Worm (Caenorhabditis elegans): ENCODE data around the gene W10G11.1.

W10G11.1 gene

ce11 chrII:3598721-3599120, 38.2 kb upstream of the W10G11.1 start, which contains the start of gene Y49F6A.11:
Gene Y49F6A.11 (minus strand): TSS chrII:3598821.
- TF ChIP-seq fkh-6 (tag; optimal IDR thresholded peaks at IDR 0.05) (no peak), sox-4 (tag; optimal IDR thresholded peaks at IDR 0.05) (no peak), K09A11.1 (tag; optimal IDR thresholded peaks at IDR 0.05; ENCODE audit: insufficient read depth) (no peak), sox-2 (GFP tag; IDR thresholded peaks at IDR 0.05) (no peak), eyg-1 (tag; optimal IDR thresholded peaks at IDR 0.05) (no peak), dmd-4 (tag; optimal IDR thresholded peaks at IDR 0.05; ENCODE audit: borderline replicate concordance) (no peak), ceh-34 (tag; optimal IDR thresholded peaks at IDR 0.05) (no peak), C38D4.7 (GFP tag; optimal IDR thresholded peaks at IDR 0.05) (no peak), ttx-3 (tag; optimal IDR thresholded peaks at IDR 0.05) (no peak)

- TF ChIP-seq mec-3 (tag; optimal IDR thresholded peaks at IDR 0.05; ENCODE audit: borderline replicate concordance) (no peak), hlh-13 (GFP tag; optimal IDR thresholded peaks at IDR 0.05) (no peak), che-1 (tag; optimal IDR thresholded peaks at IDR 0.05) (no peak)
Observed at ce11 chrII:3595339-3595738, 34.8 kb upstream of the W10G11.1 start, which contains the start of gene Y49F6A.12. Gene Y49F6A.12 (plus strand): TSS chrII:3595639.

- TF ChIP-seq ceh-9 (tag; optimal IDR thresholded peaks at IDR 0.05) (no peak), hlh-15 (tag; optimal IDR thresholded peaks at IDR 0.05) (no peak), ceh-34 (tag; optimal IDR thresholded peaks at IDR 0.05) (no peak), unc-55 (GFP tag; optimal IDR thresholded peaks at IDR 0.05) (no peak), unc-3 (GFP tag; conservative IDR thresholded peaks at IDR 0.05) (no peak), unc-3 (tag; optimal IDR thresholded peaks at IDR 0.05) (no peak), ceh-6 (GFP tag; optimal IDR thresholded peaks at IDR 0.05) (no peak), sox-2 (GFP tag; IDR thresholded peaks at IDR 0.05) (no peak), lim-6 (tag; optimal IDR thresholded peaks at IDR 0.05) (no peak), F13H6.1 (tag; optimal IDR thresholded peaks at IDR 0.05) (no peak), ahr-1 (tag; optimal IDR thresholded peaks at IDR 0.05) (no peak), pag-3 (tag; optimal IDR thresholded peaks at IDR 0.05; ENCODE audit: borderline replicate concordance) (no peak), ztf-16 (tag; optimal IDR thresholded peaks at IDR 0.05) (no peak), hlh-8 (tag; optimal IDR thresholded peaks at IDR 0.05) (no peak), ceh-30 (tag; optimal IDR thresholded peaks at IDR 0.05) (no peak), madf-2 (tag; optimal IDR thresholded peaks at IDR 0.05) (no peak), unc-42 (tag; optimal IDR thresholded peaks at IDR 0.05) (no peak)
Observed at ce11 chrII:3583402-3583801, 22.9 kb upstream of the W10G11.1 start, which contains the start of gene srh-60. Gene srh-60 (plus strand): TSS chrII:3583702.

- no peak for TF ChIP-seq dmd-4 (tag; optimal IDR thresholded peaks at IDR 0.05; ENCODE audit: borderline replicate concordance)
- no peak for TF ChIP-seq nhr-11 (tag; optimal IDR thresholded peaks at IDR 0.05)
- no peak for TF ChIP-seq pqm-1 (tag; optimal IDR thresholded peaks at IDR 0.05)
- no peak for TF ChIP-seq nfya-1 (tag; optimal IDR thresholded peaks at IDR 0.05)
- TF ChIP-seq npax-4 (tag; optimal IDR thresholded peaks at IDR 0.05), result no peak
- TF ChIP-seq hlh-8 (tag; optimal IDR thresholded peaks at IDR 0.05), result no peak
- no peak for TF ChIP-seq tbx-7 (tag; optimal IDR thresholded peaks at IDR 0.05)
- TF ChIP-seq hlh-6 (tag; optimal IDR thresholded peaks at IDR 0.05), result no peak
- TF ChIP-seq ceh-30 (tag; optimal IDR thresholded peaks at IDR 0.05), result no peak
Observed at ce11 chrII:3581752-3582151, 21.3 kb upstream of the W10G11.1 start, which contains the start of gene srh-59. Gene srh-59 (plus strand): TSS chrII:3582052.

ce11 chrII:3579767-3580166, 19.3 kb upstream of the W10G11.1 start, which contains the start of gene clec-134:
Gene clec-134 (plus strand): TSS chrII:3580067.
- TF ChIP-seq ceh-45 (GFP tag; IDR thresholded peaks at IDR 0.05), result no peak
- TF ChIP-seq ceh-34 (tag; optimal IDR thresholded peaks at IDR 0.05), result no peak
